Worm (Caenorhabditis elegans): ENCODE data around the gene T04H1.5.

ce11 chrV:12295015-12295414, 43.9 kb downstream of the T04H1.5 start:
- TF ChIP-seq ZK546.5 (tag; optimal IDR thresholded peaks at IDR 0.05) (no peak), elt-3 (tag; optimal IDR thresholded peaks at IDR 0.05) (no peak), unc-39 (tag; optimal IDR thresholded peaks at IDR 0.05) (no peak), nhr-237 (tag; optimal IDR thresholded peaks at IDR 0.05) (no peak), R02D3.7 (tag; optimal IDR thresholded peaks at IDR 0.05) (no peak), unc-62 (GFP tag; optimal IDR thresholded peaks at IDR 0.05) (no peak), sma-9 (GFP tag; optimal IDR thresholded peaks at IDR 0.05) (peak; percentile 19), sma-9 (tag; optimal IDR thresholded peaks at IDR 0.05) (no peak), lsy-2 (tag; optimal IDR thresholded peaks at IDR 0.05) (no peak), snpc-4 (tag; optimal IDR thresholded peaks at IDR 0.05) (no peak), skn-1 (tag; optimal IDR thresholded peaks at IDR 0.05) (no peak), lin-39 (tag; optimal IDR thresholded peaks at IDR 0.05) (no peak), mdl-1 (tag; optimal IDR thresholded peaks at IDR 0.05) (no peak)

Data from whole organism, L2 larva.